Fruit fly (Drosophila melanogaster): ENCODE data around the gene CG12259.

Gene CG12259

dm6 chr3R:27925000-27925970 lies 4.4 kb upstream of the CG12259 start, which contains the start of gene mino (continued):
- TF ChIP-seq CG10543 (GFP tag; optimal IDR thresholded peaks at IDR 0.05) (peak; percentile 83), eve (GFP tag; optimal IDR thresholded peaks at IDR 0.05) (no peak), ken (GFP tag; IDR thresholded peaks at IDR 0.05) (0 out of 3 replicates have a peak, but pooled peaks have one; percentile 21), gsb-n (tag; optimal IDR thresholded peaks at IDR 0.05) (no peak), mirr (GFP tag; optimal IDR thresholded peaks at IDR 0.05) (peak; percentile 15), CG4730 (GFP tag; IDR thresholded peaks at IDR 0.05) (no peak), ham (GFP tag; IDR thresholded peaks at IDR 0.05) (no peak), schlank (tag; optimal IDR thresholded peaks at IDR 0.05) (peak; percentile 3), CG17568 (GFP tag; optimal IDR thresholded peaks at IDR 0.05) (no peak), NFAT (GFP tag; IDR thresholded peaks at IDR 0.05) (no peak), caup (GFP tag; optimal IDR thresholded peaks at IDR 0.05; ENCODE audit: severe bottlenecking) (no peak), rib (GFP tag; IDR thresholded peaks at IDR 0.05) (peak; percentile 33; the same call in 1 of the 2 replicates), trh (GFP tag; optimal IDR thresholded peaks at IDR 0.05) (no peak), Ravus (GFP tag; IDR thresholded peaks at IDR 0.05) (no peak), dm (GFP tag; optimal IDR thresholded peaks at IDR 0.05) (no peak), corto (GFP tag; optimal IDR thresholded peaks at IDR 0.05) (no peak), CG9797 (GFP tag; optimal IDR thresholded peaks at IDR 0.05) (no peak), CG18599 (GFP tag; optimal IDR thresholded peaks at IDR 0.05) (peak; percentile 7), Trl (optimal IDR thresholded peaks at IDR 0.05) (peak in 1 of 2 experiments; percentile 62), Trl (GFP tag; optimal IDR thresholded peaks at IDR 0.05) (no peak), Max (GFP tag; optimal IDR thresholded peaks at IDR 0.05) (no peak), CG18619 (GFP tag; optimal IDR thresholded peaks at IDR 0.05) (no peak), Blimp-1 (GFP tag; optimal IDR thresholded peaks at IDR 0.05) (no peak), sens-2 (GFP tag; IDR thresholded peaks at IDR 0.05) (no peak), sqz (GFP tag; optimal IDR thresholded peaks at IDR 0.05) (peak; percentile 22), CG13296 (GFP tag; optimal IDR thresholded peaks at IDR 0.05) (no peak), nom (GFP tag; optimal IDR thresholded peaks at IDR 0.05) (peak; percentile 94), Dll (GFP tag; IDR thresholded peaks at IDR 0.05; ENCODE audit: partially characterized antibody) (0 out of 4 replicates have a peak, but pooled peaks have one; percentile 10), Ada2b (GFP tag; IDR thresholded peaks at IDR 0.05) (no peak), hbn (GFP tag; IDR thresholded peaks at IDR 0.05; ENCODE audit: partially characterized antibody) (no peak), az2 (GFP tag; optimal IDR thresholded peaks at IDR 0.05) (no peak), lab (GFP tag; optimal IDR thresholded peaks at IDR 0.05) (peak; percentile 21), CG12769 (tag; optimal IDR thresholded peaks at IDR 0.05) (peak; percentile 23), CG11085 (GFP tag; IDR thresholded peaks at IDR 0.05) (0 out of 2 replicates have a peak, but pooled peaks have one; percentile 9), CG33557 (GFP tag; optimal IDR thresholded peaks at IDR 0.05) (no peak), tup (GFP tag; optimal IDR thresholded peaks at IDR 0.05) (no peak), CG17802 (tag; optimal IDR thresholded peaks at IDR 0.05) (no peak), CG32532 (GFP tag; IDR thresholded peaks at IDR 0.05) (no peak), Nf-YA (GFP tag; IDR thresholded peaks at IDR 0.05) (no peak), lola (GFP tag; optimal IDR thresholded peaks at IDR 0.05) (no peak), Ets65A (GFP tag) (no peak), zen (tag; optimal IDR thresholded peaks at IDR 0.05) (peak; percentile 44), sc (optimal IDR thresholded peaks at IDR 0.05) (no peak), sc (GFP tag; optimal IDR thresholded peaks at IDR 0.05) (no peak), knrl (GFP tag; IDR thresholded peaks at IDR 0.05; ENCODE audit: partially characterized antibody) (0 out of 3 replicates have a peak, but pooled peaks have one; percentile 11), CG12155 (GFP tag; optimal IDR thresholded peaks at IDR 0.05) (no peak), bowl (GFP tag; IDR thresholded peaks at IDR 0.05) (no peak), CG14965 (GFP tag; optimal IDR thresholded peaks at IDR 0.05; ENCODE audit: borderline replicate concordance) (no peak)

Measured in whole organism, embryonic.